Worm (Caenorhabditis elegans): ENCODE measurements around the gene T27D12.6.

DNA sequence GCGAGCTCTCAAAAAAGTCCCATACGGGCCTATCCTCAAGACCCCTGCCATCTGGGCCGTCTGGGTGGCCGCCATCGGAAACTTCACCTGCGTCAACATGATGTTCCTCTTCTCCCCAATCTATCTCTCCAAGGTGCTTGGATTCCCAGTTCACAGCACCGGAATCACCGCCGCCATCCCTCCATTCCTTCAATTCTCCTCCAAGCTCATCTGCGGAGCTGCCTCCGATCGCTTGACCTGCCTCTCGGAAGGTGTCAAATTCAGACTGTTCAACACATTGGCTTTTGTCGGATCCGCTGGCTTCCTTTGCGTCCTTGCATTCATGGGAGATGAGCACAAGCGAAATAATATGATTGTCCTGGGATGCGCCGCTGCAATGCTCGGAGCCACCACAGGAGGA lies 9.7 kb downstream of the T27D12.6 start:
- no peak for TF ChIP-seq hlh-30 (tag; optimal IDR thresholded peaks at IDR 0.05; ENCODE audit: insufficient read depth)
- TF ChIP-seq pha-4 (tag; optimal IDR thresholded peaks at IDR 0.05) = no peak
- TF ChIP-seq ama-1 (optimal IDR thresholded peaks at IDR 0.05) = no peak
- no peak for TF ChIP-seq ref-2 (tag; optimal IDR thresholded peaks at IDR 0.05)
- no peak for TF ChIP-seq rnt-1 (tag; optimal IDR thresholded peaks at IDR 0.05)
- TF ChIP-seq ttx-3 (tag; optimal IDR thresholded peaks at IDR 0.05) = no peak
- TF ChIP-seq T23F11.4 (GFP tag; optimal IDR thresholded peaks at IDR 0.05) = no peak
- TF ChIP-seq hlh-13 (GFP tag; optimal IDR thresholded peaks at IDR 0.05) = no peak

Data from whole organism, late embryonic.